Worm (Caenorhabditis elegans): ENCODE data around the gene C03B1.9.
A peak's percentile ranks its signal among the peaks of the same experiment; 100 is the strongest.

Gene C03B1.9

DNA sequence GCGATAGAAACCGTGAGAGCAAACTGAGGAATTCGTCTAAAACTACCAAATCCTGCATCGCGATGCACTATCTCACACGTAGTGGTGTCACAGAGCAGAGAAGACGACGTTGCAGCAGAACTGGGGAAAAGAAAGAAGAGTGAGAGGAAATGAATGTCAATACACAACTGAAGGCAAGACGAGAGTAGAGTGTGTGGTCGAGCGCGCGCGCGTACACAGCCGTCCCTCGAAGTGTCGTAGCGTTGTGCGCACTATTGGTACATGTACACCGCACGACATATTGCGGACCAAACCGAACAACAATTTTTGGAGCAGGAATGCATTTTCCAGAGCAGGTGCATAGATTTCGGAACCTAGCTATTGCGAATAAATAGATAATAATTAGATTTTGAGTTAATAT lies 31.4 kb upstream of the C03B1.9 start (continued):
- TF ChIP-seq rnt-1 (tag; optimal IDR thresholded peaks at IDR 0.05): peak; percentile 54
- no peak for TF ChIP-seq elt-3 (tag; optimal IDR thresholded peaks at IDR 0.05)
- peak; percentile 91 for TF ChIP-seq lin-14 (GFP tag; optimal IDR thresholded peaks at IDR 0.05)
- TF ChIP-seq zip-4 (GFP tag; optimal IDR thresholded peaks at IDR 0.05): peak; percentile 11
- peak; percentile 61 to 72 for TF ChIP-seq lin-35 (GFP tag; optimal IDR thresholded peaks at IDR 0.05)
- TF ChIP-seq unc-86 (tag; optimal IDR thresholded peaks at IDR 0.05): peak; percentile 47
- peak; percentile 40 for TF ChIP-seq nhr-19 (GFP tag; conservative IDR thresholded peaks at IDR 0.05)

ce11 chrX:6377634-6378288 lies 30.8 kb upstream of the C03B1.9 start, which contains the start of gene lmp-1:
lmp-1 (minus strand) TSS chrX:6377684.
- TF ChIP-seq efl-3 (GFP tag; optimal IDR thresholded peaks at IDR 0.05): no peak
- peak; percentile 34 for TF ChIP-seq elt-2 (tag; optimal IDR thresholded peaks at IDR 0.05)
- TF ChIP-seq efl-1 (optimal IDR thresholded peaks at IDR 0.05): no peak
- TF ChIP-seq efl-1 (GFP tag; optimal IDR thresholded peaks at IDR 0.05 in 1 of 2): peak in 1 of 2 experiments; percentile 65

DNA sequence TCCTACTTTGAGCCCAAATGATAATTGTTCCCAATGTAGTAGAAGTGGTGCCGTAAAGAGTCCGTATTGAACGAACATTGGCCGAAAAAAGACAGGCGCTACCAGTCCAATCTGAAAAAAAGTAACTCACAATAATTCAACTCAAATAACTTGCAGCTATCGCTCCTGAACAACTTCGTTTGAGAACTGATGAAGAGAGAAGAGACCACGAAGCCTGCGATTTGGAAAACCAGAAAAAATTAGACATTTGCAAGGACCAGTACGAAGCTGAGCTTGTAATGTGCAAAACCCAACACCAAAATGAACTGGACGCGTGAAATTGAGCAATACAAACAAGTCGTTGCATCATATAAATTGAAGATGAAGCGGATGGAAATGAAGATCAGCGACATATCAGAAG lies 27.5 kb upstream of the C03B1.9 start, which contains the start of gene C03B1.1:
TSS of gene C03B1.1 (plus strand) at position 301 of the 400 bp plus-strand sequence.
- no peak for TF ChIP-seq lin-35 (GFP tag; optimal IDR thresholded peaks at IDR 0.05)
- no peak for TF ChIP-seq efl-1 (optimal IDR thresholded peaks at IDR 0.05)
- TF ChIP-seq efl-1 (GFP tag; optimal IDR thresholded peaks at IDR 0.05 in 1 of 2): peak in 1 of 2 experiments; percentile 42

DNA sequence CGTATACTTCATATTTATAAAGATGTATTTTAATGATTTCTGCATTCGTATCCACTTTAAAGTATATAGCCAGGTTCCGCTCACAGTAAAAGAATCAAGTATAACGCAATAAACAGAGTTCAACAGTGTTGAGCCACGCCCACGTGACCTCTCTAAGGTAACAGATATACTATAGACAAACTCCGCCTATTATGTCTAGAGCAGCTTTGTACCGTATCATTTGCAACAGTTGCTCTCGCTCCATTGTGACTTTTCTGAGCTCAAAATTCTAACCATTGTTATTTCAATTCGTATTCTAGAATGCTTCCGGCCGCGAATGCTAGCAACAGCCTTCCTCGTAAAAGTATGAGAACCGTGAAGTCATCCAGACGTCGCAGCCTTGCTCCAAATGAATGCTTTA lies 26.4 kb upstream of the C03B1.9 start, which contains the start of gene C03B1.17:
TSS of gene C03B1.17 (plus strand) at position 301 of the 400 bp plus-strand sequence.
- TF ChIP-seq tbx-2 (tag; optimal IDR thresholded peaks at IDR 0.05): no peak
- no peak for TF ChIP-seq sptf-1 (tag; optimal IDR thresholded peaks at IDR 0.05)
- TF ChIP-seq mep-1 (tag; optimal IDR thresholded peaks at IDR 0.05): no peak
- no peak for TF ChIP-seq rnt-1 (tag; optimal IDR thresholded peaks at IDR 0.05)
- TF ChIP-seq dpl-1 (GFP tag; optimal IDR thresholded peaks at IDR 0.05): no peak
- TF ChIP-seq hlh-17 (GFP tag; optimal IDR thresholded peaks at IDR 0.05; ENCODE audit: borderline replicate concordance): no peak
- no peak for TF ChIP-seq unc-130 (tag; optimal IDR thresholded peaks at IDR 0.05)
- no peak for TF ChIP-seq ceh-82 (tag; optimal IDR thresholded peaks at IDR 0.05)
- TF ChIP-seq tlp-1 (tag; optimal IDR thresholded peaks at IDR 0.05): no peak
- TF ChIP-seq nhr-90 (tag; optimal IDR thresholded peaks at IDR 0.05; ENCODE audit: poor library complexity): no peak
- no peak for TF ChIP-seq nhr-77 (tag; optimal IDR thresholded peaks at IDR 0.05)
- no peak for TF ChIP-seq pqm-1 (tag; optimal IDR thresholded peaks at IDR 0.05)

DNA sequence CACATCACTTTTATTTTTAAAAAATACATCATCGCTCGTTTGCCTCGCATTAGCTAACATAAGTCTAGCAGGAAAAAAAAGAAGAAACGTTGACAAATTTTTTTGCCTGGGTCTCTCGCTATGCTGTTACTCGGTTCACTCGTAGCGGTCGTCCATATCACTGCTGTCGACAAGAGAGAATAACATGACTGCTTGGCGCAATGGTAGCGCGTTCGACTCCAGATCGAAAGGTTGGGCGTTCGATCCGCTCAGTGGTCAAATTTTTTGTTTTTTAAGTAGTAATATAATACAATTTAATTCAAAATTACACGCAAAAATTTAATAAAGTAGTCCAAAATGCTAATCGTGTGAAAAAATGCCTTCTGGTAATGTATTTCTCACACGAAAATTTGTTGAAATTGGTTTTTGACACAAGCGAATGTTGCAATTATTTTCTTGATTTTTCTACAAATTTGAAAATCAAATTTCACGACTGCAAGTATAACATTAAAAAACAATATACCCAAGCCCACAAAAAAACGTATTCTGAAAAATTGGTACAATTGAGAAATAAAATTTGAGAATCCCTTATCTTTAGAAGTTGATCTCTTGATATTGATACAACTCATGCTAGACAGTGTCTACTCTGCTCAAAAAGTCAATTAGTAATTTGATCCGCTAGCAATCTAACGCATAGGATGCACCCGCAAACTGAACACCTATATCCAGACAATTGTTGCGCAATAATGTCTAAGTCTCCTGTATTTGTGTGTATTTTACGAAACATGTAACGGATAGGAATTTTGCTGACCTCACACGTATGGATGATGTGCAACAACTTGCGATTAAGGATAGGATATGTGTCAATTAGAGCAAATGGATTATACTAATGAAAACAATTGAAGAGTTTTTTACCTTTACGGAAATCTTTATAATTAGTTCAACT lies 24.5 kb upstream of the C03B1.9 start:
- TF ChIP-seq unc-86 (tag; optimal IDR thresholded peaks at IDR 0.05) (peak; percentile 20), nhr-237 (tag; optimal IDR thresholded peaks at IDR 0.05) (no peak), tbx-2 (tag; optimal IDR thresholded peaks at IDR 0.05) (peak; percentile 41), irx-1 (tag; optimal IDR thresholded peaks at IDR 0.05) (peak; percentile 49), nhr-12 (tag; optimal IDR thresholded peaks at IDR 0.05) (no peak), fkh-10 (GFP tag; optimal IDR thresholded peaks at IDR 0.05) (peak; percentile 28), unc-62 (GFP tag; optimal IDR thresholded peaks at IDR 0.05) (no peak), nhr-20 (tag; optimal IDR thresholded peaks at IDR 0.05) (peak; percentile 69), nhr-85 (tag) (peak; percentile 45), skn-1 (tag; optimal IDR thresholded peaks at IDR 0.05) (peak; percentile 35), elt-2 (tag; optimal IDR thresholded peaks at IDR 0.05) (no peak), sox-4 (tag; optimal IDR thresholded peaks at IDR 0.05) (peak; percentile 21), dsc-1 (tag; optimal IDR thresholded peaks at IDR 0.05) (peak; percentile 78), C16A3.4 (tag; optimal IDR thresholded peaks at IDR 0.05) (peak; percentile 42), ceh-8 (GFP tag; optimal IDR thresholded peaks at IDR 0.05) (no peak), egl-13 (tag; optimal IDR thresholded peaks at IDR 0.05) (peak; percentile 70), lir-3 (tag; optimal IDR thresholded peaks at IDR 0.05; ENCODE audit: poor library complexity) (peak; percentile 46), lin-15B (tag; optimal IDR thresholded peaks at IDR 0.05) (no peak), nhr-90 (tag; optimal IDR thresholded peaks at IDR 0.05; ENCODE audit: poor library complexity) (peak; percentile 59), hpl-2 (GFP tag; optimal IDR thresholded peaks at IDR 0.05) (no peak), nhr-71 (tag; optimal IDR thresholded peaks at IDR 0.05) (peak; percentile 73), Y116A8C.19 (tag; optimal IDR thresholded peaks at IDR 0.05; ENCODE audit: borderline replicate concordance) (no peak), mep-1 (tag; optimal IDR thresholded peaks at IDR 0.05) (peak; percentile 46)
